Worm (Caenorhabditis elegans): ENCODE data around the gene crn-3.

The crn-3 gene

ce11 chrII:10605512-10605911 lies 17.7 kb downstream of the crn-3 start, which contains the start of gene taf-13:
taf-13 (minus strand) TSS chrII:10605612.
- TF ChIP-seq unc-130 (GFP tag; optimal IDR thresholded peaks at IDR 0.05), result no peak
- no peak for TF ChIP-seq nhr-76 (tag; optimal IDR thresholded peaks at IDR 0.05)
- TF ChIP-seq aly-2 (tag; optimal IDR thresholded peaks at IDR 0.05), result no peak
- TF ChIP-seq mxl-3 (GFP tag; optimal IDR thresholded peaks at IDR 0.05), result no peak
- TF ChIP-seq F26F4.8 (GFP tag; conservative IDR thresholded peaks at IDR 0.05), result no peak
- no peak for TF ChIP-seq snpc-1.2 (GFP tag; IDR thresholded peaks at IDR 0.05)
- TF ChIP-seq F49E8.2 (tag; optimal IDR thresholded peaks at IDR 0.05; ENCODE audit: borderline replicate concordance), result no peak
- no peak for TF ChIP-seq pha-4 (GFP tag; IDR thresholded peaks at IDR 0.05)
- no peak for TF ChIP-seq pha-4 (tag; optimal IDR thresholded peaks at IDR 0.05)
- TF ChIP-seq nhr-42 (GFP tag; IDR thresholded peaks at IDR 0.05), result no peak
- no peak for TF ChIP-seq nhr-6 (tag; optimal IDR thresholded peaks at IDR 0.05)
- no peak for TF ChIP-seq F44E2.7 (GFP tag; IDR thresholded peaks at IDR 0.05)
- TF ChIP-seq spr-3 (GFP tag; optimal IDR thresholded peaks at IDR 0.05), result no peak
- TF ChIP-seq nhr-237 (tag; optimal IDR thresholded peaks at IDR 0.05), result no peak

- TF ChIP-seq ceh-32 (tag; optimal IDR thresholded peaks at IDR 0.05; ENCODE audit: poor library complexity) (no peak), ceh-62 (tag; optimal IDR thresholded peaks at IDR 0.05) (no peak), hlh-11 (tag; optimal IDR thresholded peaks at IDR 0.05) (no peak), cey-2 (tag; optimal IDR thresholded peaks at IDR 0.05; ENCODE audit: borderline replicate concordance, insufficient read depth) (no peak), fkh-10 (GFP tag; optimal IDR thresholded peaks at IDR 0.05) (peak; percentile 15), unc-39 (tag; optimal IDR thresholded peaks at IDR 0.05) (no peak), lir-3 (tag; optimal IDR thresholded peaks at IDR 0.05) (no peak), R02D3.7 (tag; optimal IDR thresholded peaks at IDR 0.05) (no peak), aha-1 (tag) (peak; percentile 69), pqm-1 (tag; optimal IDR thresholded peaks at IDR 0.05) (no peak), snpc-4 (tag; optimal IDR thresholded peaks at IDR 0.05) (no peak), dpl-1 (GFP tag; optimal IDR thresholded peaks at IDR 0.05) (peak; percentile 53), madf-5 (GFP tag; IDR thresholded peaks at IDR 0.05) (no peak), mxl-3 (GFP tag; optimal IDR thresholded peaks at IDR 0.05) (no peak), lsy-2 (tag; optimal IDR thresholded peaks at IDR 0.05) (peak in 1 of 2 experiments; percentile 36), lin-38 (GFP tag; IDR thresholded peaks at IDR 0.05) (peak; percentile 91), nhr-11 (tag; optimal IDR thresholded peaks at IDR 0.05) (peak; percentile 17), daf-16 (GFP tag; optimal IDR thresholded peaks at IDR 0.05) (no peak), daf-16 (tag; optimal IDR thresholded peaks at IDR 0.05) (peak; percentile 14), unc-130 (GFP tag; optimal IDR thresholded peaks at IDR 0.05) (peak; percentile 3), T26A8.4 (GFP tag; IDR thresholded peaks at IDR 0.05) (no peak), T20F7.1 (GFP tag; optimal IDR thresholded peaks at IDR 0.05) (peak; percentile 44)
These were observed 19.6 kb downstream of the crn-3 start, which contains the start of gene ccm-3 for ce11 chrII:10607238-10607961. ccm-3 (minus strand) TSS chrII:10607275.

DNA sequence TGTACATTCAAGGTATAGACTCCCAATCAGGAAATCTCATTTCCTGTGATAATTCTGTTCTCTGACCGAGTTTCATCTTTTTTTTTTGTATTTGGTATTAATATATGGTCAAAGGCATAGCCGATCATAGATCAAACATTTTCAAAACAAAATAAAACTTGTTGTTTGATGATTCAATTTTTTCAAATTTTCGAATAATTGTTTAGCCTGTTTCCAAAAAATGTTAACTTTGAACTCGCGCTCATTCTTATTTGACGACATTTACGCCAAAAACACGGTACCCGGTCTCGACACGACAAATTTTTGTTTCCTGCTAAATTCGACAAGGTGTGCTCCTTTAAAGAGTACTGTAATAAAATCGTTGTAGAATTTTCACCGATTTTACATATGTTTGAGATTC lies 21.0 kb downstream of the crn-3 start:
- no peak for TF ChIP-seq dve-1 (tag; optimal IDR thresholded peaks at IDR 0.05; ENCODE audit: insufficient read depth)
- peak in 1 of 2 experiments; percentile 95 for TF ChIP-seq unc-62 (GFP tag; optimal IDR thresholded peaks at IDR 0.05 in 1 of 2)
- TF ChIP-seq unc-62 (tag; optimal IDR thresholded peaks at IDR 0.05), result no peak

- peak; percentile 54 for TF ChIP-seq aha-1 (tag)
- no peak for TF ChIP-seq ceh-82 (tag; optimal IDR thresholded peaks at IDR 0.05)
These were observed 24.9 kb downstream of the crn-3 start, which contains the start of gene C14A4.12 for ce11 chrII:10612743-10613142. C14A4.12 (plus strand) TSS chrII:10613043.

Data from whole organism, L4 larva.